Fruit fly (Drosophila melanogaster) whole organism, embryonic: ENCODE results near the gene CG31050.

Experiments
- Blimp-1 ChIP-seq: fragments of 200-800 bp; sonication (Bioruptor generic); optimal IDR thresholded peaks from 3 replicates; lab custom pipeline; 2018; ENCODE audit warnings: missing biosample characterization, missing genetic modification characterization, mild to moderate bottlenecking, moderate library complexity, missing genetic modification reagents
- CG10654 ChIP-seq: fragments of 200-800 bp; sonication (Bioruptor generic); optimal IDR thresholded peaks from 2 replicates; lab custom pipeline; 2016; ENCODE audit warnings: missing biosample characterization, missing genetic modification characterization
- CG11504 ChIP-seq: fragments of 200-800 bp; sonication (Bioruptor generic); optimal IDR thresholded peaks from 3 replicates; lab custom pipeline; 2019; ENCODE audit warnings: missing biosample characterization, mild to moderate bottlenecking, missing genetic modification characterization, moderate library complexity
- CG11696 ChIP-seq: fragments of 200-800 bp; sonication (Bioruptor generic); IDR thresholded peaks from 2 replicates; pipeline ENCODE4 v1.3.6; 2022; ENCODE audit warnings: missing biosample characterization, missing genetic modification characterization
- CG12391 ChIP-seq: fragments of 200-800 bp; sonication (Bioruptor generic); optimal IDR thresholded peaks from 3 replicates; lab custom pipeline; 2018; ENCODE audit warnings: missing biosample characterization, mild to moderate bottlenecking, missing genetic modification characterization, moderate library complexity
- CG12659 ChIP-seq: fragments of 200-800 bp; sonication (Bioruptor generic); optimal IDR thresholded peaks from 3 replicates; lab custom pipeline; 2017; ENCODE audit warnings: mild to moderate bottlenecking, missing biosample characterization, missing genetic modification reagents, missing genetic modification characterization
- CG12769 ChIP-seq: fragments of 200-800 bp; sonication (Bioruptor generic); optimal IDR thresholded peaks from 2 replicates; lab custom pipeline; 2019; ENCODE audit warnings: missing biosample characterization, mild to moderate bottlenecking, missing genetic modification characterization, moderate library complexity
- CG13296 ChIP-seq: fragments of 200-800 bp; sonication (Bioruptor generic); optimal IDR thresholded peaks from 3 replicates; lab custom pipeline; 2018; ENCODE audit warnings: missing biosample characterization, mild to moderate bottlenecking, missing genetic modification characterization
- CG13894 ChIP-seq: fragments of 200-800 bp; sonication (Bioruptor generic); optimal IDR thresholded peaks from 3 replicates; lab custom pipeline; 2018; ENCODE audit warnings: missing biosample characterization, mild to moderate bottlenecking, missing genetic modification characterization, moderate library complexity
- CG15601 ChIP-seq: fragments of 200-800 bp; sonication (Bioruptor generic); optimal IDR thresholded peaks from 3 replicates; lab custom pipeline; 2019; ENCODE audit warnings: missing biosample characterization, mild to moderate bottlenecking, missing genetic modification characterization, moderate library complexity
- CG17361 ChIP-seq: fragments of 200-800 bp; sonication (Bioruptor generic); IDR thresholded peaks from 3 replicates; pipeline ENCODE4 v1.3.6; 2022; ENCODE audit warnings: missing biosample characterization, missing genetic modification characterization
- CG18262 ChIP-seq: fragments of 200-800 bp; optimal IDR thresholded peaks from 3 replicates; lab custom pipeline; 2019; ENCODE audit warnings: missing biosample characterization, mild to moderate bottlenecking, missing genetic modification characterization, moderate library complexity
- CG2199 ChIP-seq: fragments of 200-800 bp; sonication (Bioruptor generic); IDR thresholded peaks from 3 replicates; pipeline ENCODE4 v1.3.6; 2022; ENCODE audit warnings: missing biosample characterization, missing genetic modification characterization
- CG2712 ChIP-seq: fragments of 200-800 bp; optimal IDR thresholded peaks from 3 replicates; lab custom pipeline; 2019; ENCODE audit warnings: missing biosample characterization, mild to moderate bottlenecking, missing genetic modification characterization, moderate library complexity
- CG30403 ChIP-seq: fragments of 200-800 bp; sonication (Bioruptor generic); optimal IDR thresholded peaks from 3 replicates; lab custom pipeline; 2016; ENCODE audit warnings: missing biosample characterization, missing genetic modification characterization
- CG3065 ChIP-seq: fragments of 200-800 bp; sonication (Bioruptor generic); optimal IDR thresholded peaks from 2 replicates; lab custom pipeline; 2016; ENCODE audit warnings: missing biosample characterization, missing genetic modification characterization
- CG31388 ChIP-seq: fragments of 200-800 bp; sonication (Bioruptor generic); optimal IDR thresholded peaks from 2 replicates; lab custom pipeline; 2016; ENCODE audit warnings: missing biosample characterization, missing genetic modification characterization
- CG31441 ChIP-seq: fragments of 200-800 bp; sonication (Bioruptor generic); IDR thresholded peaks from 2 replicates; pipeline ENCODE4 v1.3.6; 2022; ENCODE audit warnings: missing biosample characterization, missing genetic modification characterization
- CG33213 ChIP-seq: fragments of 200-800 bp; sonication (Bioruptor generic); optimal IDR thresholded peaks from 3 replicates; lab custom pipeline; 2016; ENCODE audit warnings: missing biosample characterization, missing genetic modification characterization
- CG4328 ChIP-seq: fragments of 200-800 bp; sonication (Bioruptor generic); optimal IDR thresholded peaks from 3 replicates; lab custom pipeline; 2017; ENCODE audit warnings: missing biosample characterization, missing genetic modification reagents, missing genetic modification characterization
- CG6689 ChIP-seq: fragments of 200-800 bp; sonication (Bioruptor generic); IDR thresholded peaks from 2 replicates; pipeline ENCODE4 v1.3.6; 2022; ENCODE audit warnings: missing biosample characterization, missing genetic modification characterization
- CG7556 ChIP-seq: fragments of 200-800 bp; sonication (Bioruptor generic); optimal IDR thresholded peaks from 2 replicates; lab custom pipeline; 2017; ENCODE audit warnings: missing biosample characterization, mild to moderate bottlenecking, missing genetic modification characterization
- CG8388 ChIP-seq: fragments of 200-800 bp; sonication (Bioruptor generic); optimal IDR thresholded peaks from 2 replicates; lab custom pipeline; 2019; ENCODE audit warnings: missing biosample characterization, mild to moderate bottlenecking, missing genetic modification characterization, moderate library complexity
- CG9817 ChIP-seq: fragments of 200-800 bp; sonication (Bioruptor generic); optimal IDR thresholded peaks from 2 replicates; lab custom pipeline; 2018; ENCODE audit warnings: missing biosample characterization, mild to moderate bottlenecking, missing genetic modification characterization, moderate library complexity
- CoRest ChIP-seq: fragments of 200-800 bp; sonication (Bioruptor generic); optimal IDR thresholded peaks from 3 replicates; lab custom pipeline; 2018; ENCODE audit warnings: missing biosample characterization, mild to moderate bottlenecking, missing genetic modification characterization, moderate library complexity
- Ets97D ChIP-seq: fragments of 200-800 bp; sonication (Bioruptor generic); optimal IDR thresholded peaks from 3 replicates; lab custom pipeline; 2016; ENCODE audit warnings: missing biosample characterization, missing genetic modification characterization
- HLH3B ChIP-seq: fragments of 200-800 bp; sonication (Bioruptor generic); IDR thresholded peaks from 2 replicates; pipeline ENCODE4 v1.3.6; 2022; ENCODE audit warnings: missing biosample characterization, missing genetic modification characterization
- HmgZ ChIP-seq: fragments of 200-800 bp; sonication (Bioruptor generic); optimal IDR thresholded peaks from 2 replicates; lab custom pipeline; 2018; ENCODE audit warnings: missing biosample characterization, mild to moderate bottlenecking, missing genetic modification characterization
- Med ChIP-seq: fragments of 200-800 bp; sonication (Bioruptor generic); peaks from one replicate; lab custom pipeline; 2016; ENCODE audit warnings: missing biosample characterization, missing genetic modification characterization, mild to moderate bottlenecking, inconsistent platforms, moderate library complexity
- ab ChIP-seq: fragments of 200-800 bp; sonication (Bioruptor generic); optimal IDR thresholded peaks from 2 replicates; lab custom pipeline; 2016; ENCODE audit warnings: missing biosample characterization, missing genetic modification characterization
- ac ChIP-seq: fragments of 200-800 bp; sonication (Bioruptor generic); optimal IDR thresholded peaks from 3 replicates; lab custom pipeline; 2017; ENCODE audit warnings: missing biosample characterization, mild to moderate bottlenecking, missing genetic modification characterization
- az2 ChIP-seq: fragments of 200-800 bp; sonication (Bioruptor generic); optimal IDR thresholded peaks from 3 replicates; lab custom pipeline; 2016; ENCODE audit warnings: missing biosample characterization, missing genetic modification characterization
- br ChIP-seq: fragments of >200 bp; optimal IDR thresholded peaks from 2 replicates; lab custom pipeline; 2017
- bsh ChIP-seq, 2 experiments: fragments of 200-800 bp; sonication (Bioruptor generic); optimal IDR thresholded peaks; 2 replicates each; lab custom pipeline; 2017 to 2018; ENCODE audit warnings: mild to moderate bottlenecking in 2 of 2, missing biosample characterization in 2 of 2, missing genetic modification characterization in 2 of 2, moderate library complexity in 1 of 2
- cato ChIP-seq: fragments of 200-800 bp; sonication (Bioruptor generic); optimal IDR thresholded peaks from 2 replicates; lab custom pipeline; 2016; ENCODE audit warnings: missing biosample characterization, missing genetic modification characterization, borderline replicate concordance
- crc ChIP-seq: fragments of 200-800 bp; sonication (Bioruptor generic); optimal IDR thresholded peaks from 2 replicates; lab custom pipeline; 2016; ENCODE audit warnings: missing biosample characterization, missing genetic modification characterization
- cwo ChIP-seq: fragments of 200-800 bp; sonication (Bioruptor generic); optimal IDR thresholded peaks from 3 replicates; lab custom pipeline; 2017; ENCODE audit warnings: missing biosample characterization, missing genetic modification characterization, mild to moderate bottlenecking, moderate library complexity, missing genetic modification reagents
- dpn ChIP-seq, 2 experiments: fragments of 200-800 bp; sonication (Bioruptor generic); optimal IDR thresholded peaks; 3 replicates each; lab custom pipeline; 2016; ENCODE audit warnings: missing biosample characterization in 2 of 2, missing genetic modification characterization in 2 of 2
- fd96Cb ChIP-seq: fragments of 200-800 bp; sonication (Bioruptor generic); optimal IDR thresholded peaks from 2 replicates; lab custom pipeline; 2018; ENCODE audit warnings: missing biosample characterization, mild to moderate bottlenecking, missing genetic modification characterization, moderate library complexity
- hth ChIP-seq: fragments of >200 bp; optimal IDR thresholded peaks from 2 replicates; lab custom pipeline; 2017; ENCODE audit warnings: inconsistent platforms
- jigr1 ChIP-seq: fragments of 200-800 bp; sonication (Bioruptor generic); IDR thresholded peaks from 3 replicates; pipeline ENCODE4 v1.3.6; 2022; ENCODE audit warnings: missing biosample characterization, missing genetic modification characterization
- lilli ChIP-seq: fragments of 200-800 bp; sonication (Bioruptor generic); optimal IDR thresholded peaks from 3 replicates; lab custom pipeline; 2016; ENCODE audit warnings: missing biosample characterization, missing genetic modification characterization
- lmd ChIP-seq: fragments of 200-800 bp; sonication (Bioruptor generic); IDR thresholded peaks from 2 replicates; pipeline ENCODE4 v1.3.6; 2022; ENCODE audit warnings: missing biosample characterization, missing genetic modification characterization
- lola ChIP-seq, 3 experiments: fragments of >200 bp in 2 of 3; fragments of 200-800 bp in 1 of 3; sonication (Bioruptor generic) in 1 of 3; optimal IDR thresholded peaks; 2 replicates each; lab custom pipeline; 2017 to 2019; ENCODE audit warnings: missing biosample characterization in 3 of 3, missing genetic modification characterization in 3 of 3, mild to moderate bottlenecking in 1 of 3, moderate library complexity in 1 of 3
- odd ChIP-seq: fragments of 200-800 bp; sonication (Bioruptor generic); optimal IDR thresholded peaks from 2 replicates; lab custom pipeline; 2017; ENCODE audit warnings: missing biosample characterization, mild to moderate bottlenecking, missing genetic modification characterization
- pb ChIP-seq: fragments of 200-800 bp; sonication (Bioruptor generic); optimal IDR thresholded peaks from 3 replicates; lab custom pipeline; 2016; ENCODE audit warnings: missing biosample characterization, missing genetic modification characterization
- repo ChIP-seq: fragments of 200-800 bp; sonication (Bioruptor generic); optimal IDR thresholded peaks from 2 replicates; lab custom pipeline; 2016; ENCODE audit warnings: missing biosample characterization, missing genetic modification characterization
- row ChIP-seq: fragments of 200-800 bp; sonication (Bioruptor generic); IDR thresholded peaks from 3 replicates; pipeline ENCODE4 v1.3.6; 2022; ENCODE audit warnings: missing biosample characterization, missing genetic modification characterization
- ssp ChIP-seq: fragments of 200-800 bp; sonication (Bioruptor generic); IDR thresholded peaks from 2 replicates; pipeline ENCODE4 v1.3.6; 2022; ENCODE audit warnings: missing biosample characterization, missing genetic modification characterization
- vfl ChIP-seq: fragments of 200-800 bp; sonication (Bioruptor generic); optimal IDR thresholded peaks from 2 replicates; lab custom pipeline; 2016; ENCODE audit warnings: missing biosample characterization, missing genetic modification characterization

The CG31050 gene

DNA sequence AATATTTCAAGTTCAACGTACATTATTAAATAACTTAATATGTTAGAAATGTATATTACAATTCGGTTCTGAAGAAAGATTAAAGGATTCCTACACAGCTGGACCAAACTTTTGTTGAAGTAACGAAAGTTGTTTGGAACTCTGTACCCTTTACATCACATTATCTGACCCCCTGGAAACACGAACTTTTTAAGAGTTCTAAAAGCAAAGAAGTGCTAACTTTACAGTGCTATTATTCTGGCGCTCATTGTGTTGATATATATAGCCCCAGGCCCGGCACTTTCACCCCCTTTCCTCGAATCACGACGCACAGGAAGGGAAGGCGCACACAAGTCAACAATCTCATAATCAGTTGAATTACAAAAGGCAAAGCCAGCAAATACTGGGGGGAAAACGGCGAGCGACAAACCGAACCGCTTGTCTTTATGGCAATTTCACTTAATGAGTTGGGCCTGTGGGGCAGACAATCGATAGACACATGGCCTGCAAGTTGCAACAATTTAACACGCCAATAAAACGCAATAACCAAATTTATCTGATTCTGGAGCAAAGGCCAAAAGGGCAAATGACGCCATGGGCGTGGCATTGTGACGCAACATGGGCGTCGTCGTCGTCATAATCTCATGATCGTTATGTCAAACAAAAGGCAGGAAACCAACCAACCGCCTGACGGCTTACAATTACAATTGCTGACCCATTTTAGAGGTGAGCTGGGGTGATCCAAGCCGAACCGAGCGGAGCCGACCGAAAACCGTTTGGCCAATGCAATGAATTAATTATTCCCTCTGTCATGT is 20.9 kb downstream of the CG31050 start (continued):
- TF ChIP-seq lilli (GFP tag; lab: Kevin White, UChicago): no peak
- TF ChIP-seq HLH3B (GFP tag; lab: Robert Waterston, UW): no peak
- peak; percentile 9 for TF ChIP-seq CG3065 (GFP tag; lab: Kevin White, UChicago)
- TF ChIP-seq CG31388 (GFP tag; lab: Kevin White, UChicago): no peak
- peak; percentile 1 for TF ChIP-seq CG15601 (tag; lab: Kevin White, UChicago)
- peak; percentile 53; the same call in 1 of the 3 replicates for TF ChIP-seq CG17361 (GFP tag; lab: Robert Waterston, UW)
- TF ChIP-seq CG12659 (GFP tag; lab: Kevin White, UChicago): no peak
- TF ChIP-seq CG13296 (GFP tag; lab: Kevin White, UChicago): no peak
- TF ChIP-seq CG33213 (GFP tag; lab: Kevin White, UChicago): no peak
- TF ChIP-seq CG4328 (GFP tag; lab: Kevin White, UChicago): no peak
- TF ChIP-seq CG2199 (GFP tag; lab: Robert Waterston, UW): no peak
- TF ChIP-seq dpn (GFP tag; optimal IDR thresholded peaks at IDR 0.05; lab: Kevin White, UChicago): no peak
- TF ChIP-seq cato (GFP tag; lab: Kevin White, UChicago): no peak
- TF ChIP-seq az2 (GFP tag; lab: Kevin White, UChicago): peak; percentile 9
- TF ChIP-seq cwo (GFP tag; lab: Kevin White, UChicago): no peak
- TF ChIP-seq bsh (GFP tag; optimal IDR thresholded peaks at IDR 0.05; lab: Kevin White, UChicago): peak in 1 of 2 experiments; percentile 22
- TF ChIP-seq CG11504: peak; percentile 51
- TF ChIP-seq CG2712 (tag; lab: Kevin White, UChicago): peak; percentile 35
- peak; percentile 63 for TF ChIP-seq CG18262
- peak; percentile 20 for TF ChIP-seq CG30403 (GFP tag; lab: Kevin White, UChicago)
- no peak for TF ChIP-seq ac
- TF ChIP-seq row (GFP tag; lab: Robert Waterston, UW): peak; percentile 29; the same call in 1 of the 3 replicates
- TF ChIP-seq CG13894 (tag; lab: Kevin White, UChicago): no peak
- no peak for TF ChIP-seq jigr1 (GFP tag; lab: Robert Waterston, UW)
- TF ChIP-seq CG31441 (GFP tag; lab: Robert Waterston, UW): peak; percentile 52; the same call in 1 of the 2 replicates
- TF ChIP-seq ssp (GFP tag; lab: Robert Waterston, UW): no peak
- no peak for TF ChIP-seq pb (GFP tag; lab: Kevin White, UChicago)
- TF ChIP-seq Ets97D (GFP tag; lab: Kevin White, UChicago): no peak
- TF ChIP-seq HmgZ (tag; lab: Kevin White, UChicago): no peak
- no peak for TF ChIP-seq repo (GFP tag; lab: Kevin White, UChicago)
- TF ChIP-seq CG12769 (tag; lab: Kevin White, UChicago): peak; percentile 11
- TF ChIP-seq vfl (GFP tag; lab: Kevin White, UChicago): no peak
- TF ChIP-seq odd (GFP tag; lab: Kevin White, UChicago): no peak
- no peak for TF ChIP-seq Blimp-1 (GFP tag; lab: Kevin White, UChicago)
- no peak for TF ChIP-seq Med (GFP tag; lab: Kevin White, UChicago)
- no peak for TF ChIP-seq hth (lab: Kevin White, UChicago)
- peak; percentile 32 for TF ChIP-seq CoRest
- peak; percentile 62 for TF ChIP-seq CG11696 (GFP tag; lab: Robert Waterston, UW)
- TF ChIP-seq fd96Cb (tag; lab: Kevin White, UChicago): no peak
- no peak for TF ChIP-seq ab
- 0 out of 2 replicates have a peak, but pooled peaks have one; percentile 22 for TF ChIP-seq CG6689 (GFP tag; lab: Robert Waterston, UW)
- peak; percentile 27 for TF ChIP-seq CG7556 (GFP tag; lab: Kevin White, UChicago)
- no peak for TF ChIP-seq CG10654 (GFP tag; lab: Kevin White, UChicago)
- TF ChIP-seq CG12391 (tag; lab: Kevin White, UChicago): peak; percentile 13
- TF ChIP-seq CG8388 (GFP tag; lab: Kevin White, UChicago): peak; percentile 2
- peak in 1 of 3 experiments; percentile 30 for TF ChIP-seq lola (GFP tag; optimal IDR thresholded peaks at IDR 0.05; lab: Kevin White, UChicago)
- no peak for TF ChIP-seq crc (GFP tag; lab: Kevin White, UChicago)
- no peak for TF ChIP-seq CG9817
- TF ChIP-seq br (lab: Kevin White, UChicago): no peak
- TF ChIP-seq lmd: no peak
